Fruit fly (Drosophila melanogaster) whole organism, embryonic: Measurements from ENCODE around the gene CG13917.

Experiments
- ATbp ChIP-seq: fragments of 200-800 bp; sonication (Bioruptor generic); optimal IDR thresholded peaks from 2 replicates; lab custom pipeline; 2017; ENCODE audit warnings: missing biosample characterization, mild to moderate bottlenecking, missing genetic modification characterization, missing genetic modification reagents
- Atf3 ChIP-seq: fragments of 200-800 bp; sonication (Bioruptor generic); optimal IDR thresholded peaks from 3 replicates; lab custom pipeline; 2016; ENCODE audit warnings: missing biosample characterization, missing genetic modification characterization
- CG10565 ChIP-seq: fragments of 200-800 bp; sonication (Bioruptor generic); optimal IDR thresholded peaks from 3 replicates; lab custom pipeline; 2016; ENCODE audit warnings: missing biosample characterization, mild to moderate bottlenecking, missing genetic modification characterization
- CG1233 ChIP-seq: fragments of 200-800 bp; sonication (Bioruptor generic); optimal IDR thresholded peaks from 4 replicates; lab custom pipeline; 2018; ENCODE audit warnings: missing biosample characterization, mild to moderate bottlenecking, missing genetic modification characterization
- CG12942 ChIP-seq: fragments of 200-800 bp; sonication (Bioruptor generic); optimal IDR thresholded peaks from 3 replicates; lab custom pipeline; 2016; ENCODE audit warnings: missing biosample characterization, missing genetic modification characterization
- CG31388 ChIP-seq: fragments of 200-800 bp; sonication (Bioruptor generic); optimal IDR thresholded peaks from 2 replicates; lab custom pipeline; 2016; ENCODE audit warnings: missing biosample characterization, missing genetic modification characterization
- CG3163 ChIP-seq: fragments of 200-800 bp; sonication (Bioruptor generic); optimal IDR thresholded peaks from 3 replicates; lab custom pipeline; 2016; ENCODE audit warnings: missing biosample characterization, missing genetic modification characterization
- CG3995 ChIP-seq: fragments of 200-800 bp; sonication (Bioruptor generic); optimal IDR thresholded peaks from 3 replicates; lab custom pipeline; 2016; ENCODE audit warnings: missing biosample characterization, missing genetic modification characterization
- CG4360 ChIP-seq: fragments of 200-800 bp; sonication (Bioruptor generic); IDR thresholded peaks from 2 replicates; pipeline ENCODE4 v1.3.6; 2022; ENCODE audit warnings: missing biosample characterization, missing genetic modification characterization
- CG4707 ChIP-seq: fragments of 200-800 bp; sonication (Bioruptor generic); optimal IDR thresholded peaks from 2 replicates; lab custom pipeline; 2018; ENCODE audit warnings: missing biosample characterization, mild to moderate bottlenecking, missing genetic modification characterization, moderate library complexity
- CG6689 ChIP-seq: fragments of 200-800 bp; sonication (Bioruptor generic); IDR thresholded peaks from 2 replicates; pipeline ENCODE4 v1.3.6; 2022; ENCODE audit warnings: missing biosample characterization, missing genetic modification characterization
- CG9797 ChIP-seq: fragments of 200-800 bp; sonication (Bioruptor generic); optimal IDR thresholded peaks from 3 replicates; lab custom pipeline; 2018; ENCODE audit warnings: missing biosample characterization, mild to moderate bottlenecking, missing genetic modification characterization
- CG9817 ChIP-seq: fragments of 200-800 bp; sonication (Bioruptor generic); optimal IDR thresholded peaks from 2 replicates; lab custom pipeline; 2018; ENCODE audit warnings: missing biosample characterization, mild to moderate bottlenecking, missing genetic modification characterization, moderate library complexity
- CkIIα-i1 ChIP-seq: fragments of 200-800 bp; sonication (Bioruptor generic); IDR thresholded peaks from 2 replicates; pipeline ENCODE4 v1.3.6; 2022; ENCODE audit warnings: missing biosample characterization, missing genetic modification characterization
- Dad ChIP-seq: fragments of 200-800 bp; sonication (Bioruptor generic); optimal IDR thresholded peaks from 3 replicates; lab custom pipeline; 2016; ENCODE audit warnings: missing biosample characterization, missing genetic modification characterization
- Doc2 ChIP-seq: fragments of 200-800 bp; sonication (Bioruptor generic); IDR thresholded peaks from 2 replicates; pipeline ENCODE4 v1.3.6; 2022; ENCODE audit warnings: missing biosample characterization, missing genetic modification characterization
- E2f1 ChIP-seq: fragments of 200-800 bp; sonication (Bioruptor generic); IDR thresholded peaks from 2 replicates; pipeline ENCODE4 v1.3.6; 2022; ENCODE audit warnings: missing biosample characterization, missing genetic modification characterization
- ERR ChIP-seq: fragments of 200-800 bp; sonication (Bioruptor generic); optimal IDR thresholded peaks from 2 replicates; lab custom pipeline; 2016; ENCODE audit warnings: missing biosample characterization, missing genetic modification characterization
- GATAe ChIP-seq: fragments of 200-800 bp; sonication (Bioruptor generic); conservative IDR thresholded peaks from 2 replicates; pipeline ENCODE4 v1.3.6; 2022; ENCODE audit warnings: missing biosample characterization, missing genetic modification characterization
- HHEX ChIP-seq: fragments of 200-800 bp; sonication (Bioruptor generic); optimal IDR thresholded peaks from 3 replicates; lab custom pipeline; 2017; ENCODE audit warnings: missing biosample characterization, mild to moderate bottlenecking, missing genetic modification characterization, missing genetic modification reagents
- Hey ChIP-seq: fragments of 200-800 bp; sonication (Bioruptor generic); optimal IDR thresholded peaks from 3 replicates; lab custom pipeline; 2018; ENCODE audit warnings: missing biosample characterization, mild to moderate bottlenecking, missing genetic modification characterization
- Hmx ChIP-seq: fragments of 200-800 bp; sonication (Bioruptor generic); optimal IDR thresholded peaks from 2 replicates; lab custom pipeline; 2016; ENCODE audit warnings: missing biosample characterization, missing genetic modification characterization
- Hr78 ChIP-seq, 2 experiments: fragments of 200-800 bp in 1 of 2; fragments of >200 bp in 1 of 2; sonication (Bioruptor generic) in 1 of 2; optimal IDR thresholded peaks; 2 replicates each; lab custom pipeline; 2017 to 2019; ENCODE audit warnings: missing biosample characterization in 2 of 2, missing genetic modification characterization in 2 of 2, mild to moderate bottlenecking in 1 of 2, moderate library complexity in 1 of 2
- Mrtf ChIP-seq: fragments of 200-800 bp; sonication (Bioruptor generic); IDR thresholded peaks from 3 replicates; pipeline ENCODE4 v1.3.6; 2022; ENCODE audit warnings: missing biosample characterization, missing genetic modification characterization
- Myb ChIP-seq: fragments of 200-800 bp; sonication (Bioruptor generic); optimal IDR thresholded peaks from 2 replicates; lab custom pipeline; 2016; ENCODE audit warnings: missing biosample characterization, missing genetic modification characterization
- Rfx ChIP-seq: fragments of 200-800 bp; sonication (Bioruptor generic); IDR thresholded peaks from 2 replicates; pipeline ENCODE4 v1.3.6; 2022; ENCODE audit warnings: missing biosample characterization, missing genetic modification characterization
- Xrp1 ChIP-seq: fragments of 200-800 bp; sonication (Bioruptor generic); IDR thresholded peaks from 2 replicates; pipeline ENCODE4 v1.3.6; 2022; ENCODE audit warnings: missing biosample characterization, missing genetic modification characterization
- aop ChIP-seq: fragments of 200-800 bp; sonication (Bioruptor generic); IDR thresholded peaks from 2 replicates; pipeline ENCODE4 v1.3.6; 2022; ENCODE audit warnings: missing biosample characterization, missing genetic modification characterization
- bigmax ChIP-seq: fragments of 200-800 bp; sonication (Bioruptor generic); optimal IDR thresholded peaks from 2 replicates; lab custom pipeline; 2018; ENCODE audit warnings: missing biosample characterization, mild to moderate bottlenecking, missing genetic modification characterization
- bsh ChIP-seq, 2 experiments: fragments of 200-800 bp; sonication (Bioruptor generic); optimal IDR thresholded peaks; 2 replicates each; lab custom pipeline; 2017 to 2018; ENCODE audit warnings: mild to moderate bottlenecking in 2 of 2, missing biosample characterization in 2 of 2, missing genetic modification characterization in 2 of 2, moderate library complexity in 1 of 2
- ci ChIP-seq: fragments of 200-800 bp; sonication (Bioruptor generic); IDR thresholded peaks from 3 replicates; pipeline ENCODE4 v1.3.6; 2022; ENCODE audit warnings: missing biosample characterization, missing genetic modification characterization
- crp ChIP-seq, 2 experiments: fragments of 200-800 bp; sonication (Bioruptor generic); optimal IDR thresholded peaks; 2 replicates in 1 of 2; 3 replicates in 1 of 2; lab custom pipeline; 2017; ENCODE audit warnings: missing biosample characterization in 2 of 2, missing genetic modification characterization in 2 of 2, mild to moderate bottlenecking in 1 of 2, moderate library complexity in 1 of 2
- cwo ChIP-seq: fragments of 200-800 bp; sonication (Bioruptor generic); optimal IDR thresholded peaks from 3 replicates; lab custom pipeline; 2017; ENCODE audit warnings: missing biosample characterization, missing genetic modification characterization, mild to moderate bottlenecking, moderate library complexity, missing genetic modification reagents
- grau ChIP-seq: fragments of 200-800 bp; optimal IDR thresholded peaks from 3 replicates; lab custom pipeline; 2019; ENCODE audit warnings: missing biosample characterization, mild to moderate bottlenecking, missing genetic modification characterization, moderate library complexity
- grn ChIP-seq: fragments of 200-800 bp; sonication (Bioruptor generic); optimal IDR thresholded peaks from 3 replicates; lab custom pipeline; 2017; ENCODE audit warnings: missing biosample characterization, missing genetic modification characterization
- hkb ChIP-seq, 2 experiments: fragments of 200-800 bp in 1 of 2; fragments of >200 bp in 1 of 2; sonication (Bioruptor generic) in 1 of 2; IDR thresholded peaks in 1 of 2; optimal IDR thresholded peaks in 1 of 2; 2 replicates each; pipeline versions ENCODE4 v1.3.6 to Lab custom; 2017 to 2022; ENCODE audit warnings: missing biosample characterization in 1 of 2, missing genetic modification characterization in 1 of 2
- insv ChIP-seq, 2 experiments: fragments of 200-800 bp; sonication (Bioruptor generic); optimal IDR thresholded peaks; 3 replicates each; lab custom pipeline; 2016 to 2018; ENCODE audit warnings: missing biosample characterization in 2 of 2, missing genetic modification characterization in 2 of 2
- kay ChIP-seq: fragments of 200-800 bp; sonication (Bioruptor generic); optimal IDR thresholded peaks from 2 replicates; lab custom pipeline; 2016; ENCODE audit warnings: missing biosample characterization, missing genetic modification characterization
- lmd ChIP-seq: fragments of 200-800 bp; sonication (Bioruptor generic); IDR thresholded peaks from 2 replicates; pipeline ENCODE4 v1.3.6; 2022; ENCODE audit warnings: missing biosample characterization, missing genetic modification characterization
- lola ChIP-seq, 3 experiments: fragments of >200 bp in 2 of 3; fragments of 200-800 bp in 1 of 3; sonication (Bioruptor generic) in 1 of 3; optimal IDR thresholded peaks; 2 replicates each; lab custom pipeline; 2017 to 2019; ENCODE audit warnings: missing biosample characterization in 3 of 3, missing genetic modification characterization in 3 of 3, mild to moderate bottlenecking in 1 of 3, moderate library complexity in 1 of 3
- lov ChIP-seq, 2 experiments: fragments of 200-800 bp in 1 of 2; fragments of >200 bp in 1 of 2; sonication (Bioruptor generic) in 1 of 2; IDR thresholded peaks in 1 of 2; optimal IDR thresholded peaks in 1 of 2; 2 replicates in 1 of 2; 3 replicates in 1 of 2; pipeline versions ENCODE4 v1.3.6 to Lab custom; 2017 to 2022; ENCODE audit warnings: missing biosample characterization in 1 of 2, missing genetic modification characterization in 1 of 2
- luna ChIP-seq: fragments of 200-800 bp; sonication (Bioruptor generic); optimal IDR thresholded peaks from 2 replicates; lab custom pipeline; 2016; ENCODE audit warnings: missing biosample characterization, missing genetic modification characterization
- ranshi ChIP-seq: fragments of 200-800 bp; sonication (Bioruptor generic); IDR thresholded peaks from 2 replicates; pipeline ENCODE4 v1.3.6; 2022; ENCODE audit warnings: missing biosample characterization, missing genetic modification characterization
- ro ChIP-seq: fragments of 200-800 bp; sonication (Bioruptor generic); IDR thresholded peaks from 2 replicates; pipeline ENCODE4 v1.3.6; 2022; ENCODE audit warnings: missing biosample characterization, missing genetic modification characterization
- sens-2 ChIP-seq: fragments of 200-800 bp; sonication (Bioruptor generic); IDR thresholded peaks from 2 replicates; pipeline ENCODE4 v1.3.6; 2022; ENCODE audit warnings: missing biosample characterization, missing genetic modification characterization
- so ChIP-seq: fragments of 200-800 bp; sonication (Bioruptor generic); IDR thresholded peaks from 3 replicates; pipeline ENCODE4 v1.3.6; 2022; ENCODE audit warnings: missing biosample characterization, missing genetic modification characterization
- ssp ChIP-seq: fragments of 200-800 bp; sonication (Bioruptor generic); IDR thresholded peaks from 2 replicates; pipeline ENCODE4 v1.3.6; 2022; ENCODE audit warnings: missing biosample characterization, missing genetic modification characterization

The CG13917 gene

DNA sequence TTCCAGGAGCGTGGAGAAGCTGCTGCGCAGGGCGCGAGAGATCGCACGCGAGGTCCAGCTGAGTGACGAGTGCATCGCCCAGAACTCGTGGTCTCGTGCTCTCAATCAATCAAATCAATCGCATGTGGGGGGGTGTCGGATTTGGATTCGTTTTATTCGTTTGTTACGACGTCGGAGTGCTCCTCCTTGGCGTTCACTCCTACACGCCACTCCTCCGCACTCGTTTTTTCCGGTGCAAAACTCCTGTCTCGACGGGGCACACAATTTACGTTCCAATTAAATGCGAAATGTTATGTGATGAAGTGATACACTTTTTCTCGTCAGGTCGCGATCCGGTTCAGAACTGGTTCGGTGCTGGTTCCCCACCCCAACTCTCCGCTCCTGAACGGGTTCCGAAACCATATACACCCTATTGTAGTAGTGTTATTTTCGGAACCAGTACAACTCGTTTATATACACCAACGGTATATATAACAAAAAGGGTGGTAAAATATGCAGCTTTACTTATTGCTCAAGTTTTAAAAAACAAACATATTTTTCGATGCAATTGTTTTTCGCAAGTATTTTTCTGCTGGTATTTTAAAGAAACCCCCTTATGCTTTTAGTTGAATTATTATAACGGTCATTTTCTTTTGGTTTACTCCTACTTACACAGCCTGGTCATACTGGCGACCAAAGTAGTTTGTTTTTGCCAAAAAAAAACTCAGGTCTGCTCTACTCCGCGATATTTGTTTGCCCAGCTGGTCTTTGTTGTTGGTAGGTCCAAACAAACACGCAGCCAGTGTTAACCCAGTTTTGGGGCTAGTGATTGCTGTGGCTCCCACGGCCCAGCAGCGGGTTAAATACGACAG lies 39.8 kb upstream of the CG13917 start, which contains the start of the genes CG12091 and pns (continued):
- TF ChIP-seq CG1233 (GFP tag; lab: Kevin White, UChicago) (peak; percentile 48), CG31388 (GFP tag; lab: Kevin White, UChicago) (peak; percentile 20), Myb (GFP tag; lab: Kevin White, UChicago) (peak; percentile 95), lov (optimal IDR thresholded peaks at IDR 0.05; lab: Kevin White, UChicago) (no peak), lov (GFP tag; IDR thresholded peaks at IDR 0.05; lab: Robert Waterston, UW) (no peak), Hr78 (GFP tag; optimal IDR thresholded peaks at IDR 0.05; lab: Kevin White, UChicago) (peak in 1 of 2 experiments; percentile 61), ERR (GFP tag; lab: Kevin White, UChicago) (peak; percentile 63), Atf3 (GFP tag; lab: Kevin White, UChicago) (peak; percentile 41), ranshi (GFP tag; lab: Robert Waterston, UW) (peak; percentile 38; the same call in 1 of the 2 replicates), CG3995 (GFP tag; lab: Kevin White, UChicago) (peak; percentile 64), kay (GFP tag; lab: Kevin White, UChicago) (peak; percentile 57), CG9797 (peak; percentile 96), CG12942 (peak; percentile 26), Doc2 (no peak), HHEX (GFP tag; lab: Kevin White, UChicago) (no peak), cwo (peak; percentile 69), ci (GFP tag; lab: Robert Waterston, UW) (peak; percentile 80), Hey (tag; lab: Kevin White, UChicago) (no peak), Xrp1 (GFP tag; lab: Robert Waterston, UW) (peak; percentile 61; the same call in 1 of the 2 replicates), lola (GFP tag; optimal IDR thresholded peaks at IDR 0.05; lab: Kevin White, UChicago) (peak in 1 of 3 experiments; percentile 60), CG4707 (GFP tag; lab: Kevin White, UChicago) (peak; percentile 38), CG9817 (tag; lab: Kevin White, UChicago) (peak; percentile 46), bigmax (peak; percentile 7), bsh (GFP tag; optimal IDR thresholded peaks at IDR 0.05; lab: Kevin White, UChicago) (peak in 1 of 2 experiments; percentile 56), sens-2 (GFP tag; lab: Robert Waterston, UW) (peak; percentile 44; the same call in 1 of the 2 replicates), E2f1 (GFP tag; lab: Robert Waterston, UW) (peak; percentile 55), ssp (peak; percentile 71), hkb (optimal IDR thresholded peaks at IDR 0.05; lab: Kevin White, UChicago) (peak; percentile 39), hkb (GFP tag; IDR thresholded peaks at IDR 0.05; lab: Robert Waterston, UW) (peak; percentile 64), Rfx (peak; percentile 57), grau (tag; lab: Kevin White, UChicago) (peak; percentile 67), ro (GFP tag; lab: Robert Waterston, UW) (no peak), Dad (GFP tag; lab: Kevin White, UChicago) (peak; percentile 67), luna (peak; percentile 73), aop (GFP tag; lab: Robert Waterston, UW) (no peak), insv (GFP tag; optimal IDR thresholded peaks at IDR 0.05; lab: Kevin White, UChicago) (peak in 1 of 2 experiments; percentile 52), CkIIα-i1 (no peak), CG10565 (peak; percentile 18), ATbp (GFP tag; lab: Kevin White, UChicago) (peak; percentile 56), lmd (GFP tag; lab: Robert Waterston, UW) (peak; percentile 60; the same call in 1 of the 2 replicates), CG3163 (GFP tag; lab: Kevin White, UChicago) (peak; percentile 45), GATAe (no peak), crp (GFP tag; optimal IDR thresholded peaks at IDR 0.05; lab: Kevin White, UChicago) (peak in 1 of 2 experiments; percentile 47), CG6689 (peak; percentile 64), Hmx (GFP tag; lab: Kevin White, UChicago) (peak; percentile 38), so (GFP tag; lab: Robert Waterston, UW) (peak; percentile 6; the same call in 2 of the 3 replicates), CG4360 (GFP tag; lab: Robert Waterston, UW) (peak; percentile 18; the same call in 1 of the 2 replicates), grn (GFP tag; lab: Kevin White, UChicago) (peak; percentile 37), Mrtf (GFP tag; lab: Robert Waterston, UW) (no peak)
